Worm (Caenorhabditis elegans) whole organism, mixed stage, embryonic: ENCODE results near the gene unc-71.

Experiments
- M03D4.4 ChIP-seq: sonication (generic microtip); optimal IDR thresholded peaks from 2 replicates; lab custom pipeline; 2017; ENCODE audit warnings: mild to moderate bottlenecking, missing genetic modification characterization, missing compliant biosample characterization
- bed-3 ChIP-seq: fragments of 200-800 bp; sonication (Bioruptor generic); optimal IDR thresholded peaks from 3 replicates; lab custom pipeline; 2018; ENCODE audit warnings: mild to moderate bottlenecking, missing genetic modification characterization, moderate library complexity, missing compliant biosample characterization
- blmp-1 ChIP-seq: fragments of 150-350 bp; optimal IDR thresholded peaks from 2 replicates; lab custom pipeline; 2014; ENCODE audit warnings: missing biosample characterization, missing genetic modification characterization
- ceh-39 ChIP-seq: fragments of 150-350 bp; optimal IDR thresholded peaks from 2 replicates; lab custom pipeline; 2014; ENCODE audit warnings: missing biosample characterization, missing genetic modification characterization
- ceh-83 ChIP-seq: fragments of 200-800 bp; sonication (Bioruptor generic); optimal IDR thresholded peaks from 2 replicates; lab custom pipeline; 2018; ENCODE audit warnings: mild to moderate bottlenecking, missing genetic modification characterization, missing compliant biosample characterization
- ces-1 ChIP-seq: fragments of 150-350 bp; optimal IDR thresholded peaks from 2 replicates; lab custom pipeline; 2014; ENCODE audit warnings: missing biosample characterization, missing genetic modification reagents, missing genetic modification characterization
- cnd-1 ChIP-seq: fragments of 200-800 bp; sonication (Bioruptor generic); optimal IDR thresholded peaks from 2 replicates; lab custom pipeline; 2018; ENCODE audit warnings: mild to moderate bottlenecking, missing genetic modification characterization, missing compliant biosample characterization
- drap-1 ChIP-seq: fragments of 200-800 bp; sonication (Bioruptor generic); optimal IDR thresholded peaks from 3 replicates; lab custom pipeline; 2018; ENCODE audit warnings: mild to moderate bottlenecking, missing genetic modification characterization, missing compliant biosample characterization
- elt-1 ChIP-seq: sonication (generic microtip); optimal IDR thresholded peaks from 2 replicates; lab custom pipeline; 2017; ENCODE audit warnings: missing genetic modification characterization, mild to moderate bottlenecking, missing compliant biosample characterization, antibody characterized with exemption, moderate library complexity, borderline replicate concordance; ENCODE audit not compliant: insufficient read depth
- flh-1 ChIP-seq: fragments of 200-800 bp; sonication (Bioruptor generic); optimal IDR thresholded peaks from 2 replicates; lab custom pipeline; 2018; ENCODE audit warnings: mild to moderate bottlenecking, missing genetic modification characterization, moderate library complexity, missing compliant biosample characterization
- ham-2 ChIP-seq: fragments of 200-800 bp; sonication (Bioruptor generic); optimal IDR thresholded peaks from 2 replicates; lab custom pipeline; 2018; ENCODE audit warnings: mild to moderate bottlenecking, missing genetic modification characterization, missing compliant biosample characterization
- hlh-1 ChIP-seq: fragments of 150-350 bp; optimal IDR thresholded peaks from 2 replicates; lab custom pipeline; 2014; ENCODE audit warnings: missing biosample characterization, missing genetic modification reagents, missing genetic modification characterization
- lin-13 ChIP-seq: fragments of 150-350 bp; optimal IDR thresholded peaks from 2 replicates; lab custom pipeline; 2014; ENCODE audit warnings: missing biosample characterization, missing genetic modification characterization
- lin-32 ChIP-seq: fragments of 200-800 bp; sonication (Bioruptor generic); optimal IDR thresholded peaks from 2 replicates; lab custom pipeline; 2018; ENCODE audit warnings: mild to moderate bottlenecking, missing genetic modification characterization, missing compliant biosample characterization
- mab-5 ChIP-seq: fragments of 150-350 bp; optimal IDR thresholded peaks from 2 replicates; lab custom pipeline; 2014; ENCODE audit warnings: missing biosample characterization, missing genetic modification characterization
- mep-1 ChIP-seq: fragments of 150-350 bp; optimal IDR thresholded peaks from 2 replicates; lab custom pipeline; 2017; ENCODE audit warnings: missing biosample characterization, missing genetic modification reagents, missing genetic modification characterization, inconsistent platforms
- mls-2 ChIP-seq: sonication (generic microtip); optimal IDR thresholded peaks from 2 replicates; lab custom pipeline; 2016; ENCODE audit warnings: mild to moderate bottlenecking, missing genetic modification characterization, moderate library complexity, missing compliant biosample characterization
- nhr-12 ChIP-seq: fragments of 150-350 bp; optimal IDR thresholded peaks from 2 replicates; lab custom pipeline; 2014; ENCODE audit warnings: missing biosample characterization, missing genetic modification characterization
- nhr-2 ChIP-seq: fragments of 150-350 bp; optimal IDR thresholded peaks from 2 replicates; lab custom pipeline; 2014; ENCODE audit warnings: missing biosample characterization, missing genetic modification characterization
- nhr-237 ChIP-seq: fragments of 150-350 bp; optimal IDR thresholded peaks from 2 replicates; lab custom pipeline; 2014; ENCODE audit warnings: missing biosample characterization, missing genetic modification characterization
- nhr-28 ChIP-seq: fragments of 150-350 bp; optimal IDR thresholded peaks from 2 replicates; lab custom pipeline; 2014; ENCODE audit warnings: missing biosample characterization, missing genetic modification characterization
- nhr-76 ChIP-seq: sonication (generic microtip); optimal IDR thresholded peaks from 2 replicates; lab custom pipeline; 2017; ENCODE audit warnings: missing biosample characterization, missing genetic modification characterization
- pha-4 ChIP-seq: fragments of 150-350 bp; optimal IDR thresholded peaks from 2 replicates; lab custom pipeline; 2018; ENCODE audit warnings: missing biosample characterization, missing genetic modification reagents, missing genetic modification characterization
- snpc-4 ChIP-seq: fragments of 150-350 bp; optimal IDR thresholded peaks from 2 replicates; lab custom pipeline; 2014; ENCODE audit warnings: missing biosample characterization, missing genetic modification characterization
- tbx-8 ChIP-seq: fragments of 200-800 bp; sonication (Bioruptor generic); optimal IDR thresholded peaks from 2 replicates; lab custom pipeline; 2018; ENCODE audit warnings: mild to moderate bottlenecking, missing genetic modification characterization, moderate library complexity, missing compliant biosample characterization
- unc-120 ChIP-seq: sonication (generic microtip); optimal IDR thresholded peaks from 2 replicates; lab custom pipeline; 2017; ENCODE audit warnings: missing genetic modification characterization, missing compliant biosample characterization; ENCODE audit not compliant: poor library complexity, severe bottlenecking
- unc-62 ChIP-seq: fragments of 150-350 bp; optimal IDR thresholded peaks from 2 replicates; lab custom pipeline; 2014; ENCODE audit warnings: missing biosample characterization, missing genetic modification reagents, missing genetic modification characterization
- zip-8 ChIP-seq: fragments of 150-350 bp; optimal IDR thresholded peaks from 2 replicates; lab custom pipeline; 2014; ENCODE audit warnings: missing biosample characterization, missing genetic modification characterization
- ztf-11 ChIP-seq: fragments of 150-350 bp; optimal IDR thresholded peaks from 2 replicates; lab custom pipeline; 2014; ENCODE audit warnings: missing biosample characterization, missing genetic modification characterization

unc-71 gene

DNA sequence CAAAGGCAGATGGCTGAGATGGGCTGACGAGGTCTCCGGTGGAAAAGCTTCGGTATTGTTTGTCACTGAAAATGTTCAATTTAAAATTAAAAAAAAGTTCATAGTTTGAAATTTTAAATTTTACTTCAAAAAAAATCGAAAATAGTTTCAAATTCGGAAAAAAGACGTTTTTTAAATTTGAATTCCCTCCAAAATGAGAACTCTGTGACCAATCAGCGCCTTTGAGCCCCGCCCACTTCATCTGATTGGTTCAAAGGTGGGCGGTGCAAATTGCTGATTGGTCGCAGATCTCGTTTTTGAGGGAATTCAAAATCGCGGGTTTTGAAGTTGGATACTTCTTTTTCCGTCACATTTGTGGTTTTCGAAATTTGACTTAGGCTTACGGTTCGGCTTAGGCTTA is 53.2 kb downstream of the unc-71 start:
- TF ChIP-seq ceh-83 (GFP tag; lab: Kevin White, UChicago) (no peak), lin-32 (GFP tag; lab: Kevin White, UChicago) (no peak), mls-2 (tag; lab: Kevin White, UChicago) (no peak), nhr-76 (tag; lab: Kevin White, UChicago) (no peak), unc-62 (GFP tag; lab: Kevin White, UChicago) (no peak), nhr-2 (tag; lab: Kevin White, UChicago) (no peak), snpc-4 (tag; lab: Kevin White, UChicago) (no peak), flh-1 (GFP tag; lab: Kevin White, UChicago) (no peak), drap-1 (GFP tag; lab: Kevin White, UChicago) (no peak), mab-5 (no peak), ceh-39 (tag; lab: Kevin White, UChicago) (no peak), M03D4.4 (tag; lab: Kevin White, UChicago) (no peak), zip-8 (tag; lab: Kevin White, UChicago) (no peak), hlh-1 (no peak), ham-2 (GFP tag; lab: Kevin White, UChicago) (no peak), pha-4 (no peak), tbx-8 (no peak), ztf-11 (tag; lab: Kevin White, UChicago) (no peak), cnd-1 (tag; lab: Kevin White, UChicago) (no peak)

DNA sequence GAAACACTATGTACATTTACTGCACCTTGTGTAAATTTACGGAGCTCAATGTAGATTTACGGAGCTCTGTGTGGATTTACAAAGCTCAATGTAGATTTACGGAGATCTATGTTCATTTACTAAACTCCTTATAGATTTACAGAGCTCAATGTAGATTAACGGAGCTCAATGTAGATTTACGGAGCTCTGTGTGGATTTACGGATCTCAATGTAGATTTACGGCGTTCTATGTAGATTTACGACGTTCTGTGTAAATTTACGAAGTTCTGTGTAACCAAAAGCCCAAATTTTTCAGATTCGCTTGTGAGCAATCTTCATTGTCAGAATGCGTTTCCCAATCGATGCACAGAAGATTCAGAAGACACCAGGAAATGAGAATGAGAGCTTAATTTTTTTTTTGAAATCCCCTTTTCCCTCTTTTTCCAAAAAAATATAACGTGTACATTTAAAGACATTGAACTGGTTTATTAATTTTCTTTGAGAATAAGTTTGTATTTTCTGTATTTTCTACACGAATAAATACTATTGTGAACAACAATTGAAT is 54.7 kb downstream of the unc-71 start:
- TF ChIP-seq unc-120 (tag; lab: Kevin White, UChicago): no peak
- no peak for TF ChIP-seq unc-62 (GFP tag; lab: Kevin White, UChicago)
- TF ChIP-seq ces-1 (GFP tag; lab: Kevin White, UChicago): no peak
- no peak for TF ChIP-seq M03D4.4 (tag; lab: Kevin White, UChicago)
- TF ChIP-seq elt-1 (tag; lab: Kevin White, UChicago): no peak
- no peak for TF ChIP-seq mls-2 (tag; lab: Kevin White, UChicago)
- no peak for TF ChIP-seq mab-5
- TF ChIP-seq nhr-28 (tag; lab: Kevin White, UChicago): no peak
- TF ChIP-seq ceh-83 (GFP tag; lab: Kevin White, UChicago): no peak
- TF ChIP-seq mep-1 (tag; lab: Kevin White, UChicago): no peak
- TF ChIP-seq nhr-12: no peak

DNA sequence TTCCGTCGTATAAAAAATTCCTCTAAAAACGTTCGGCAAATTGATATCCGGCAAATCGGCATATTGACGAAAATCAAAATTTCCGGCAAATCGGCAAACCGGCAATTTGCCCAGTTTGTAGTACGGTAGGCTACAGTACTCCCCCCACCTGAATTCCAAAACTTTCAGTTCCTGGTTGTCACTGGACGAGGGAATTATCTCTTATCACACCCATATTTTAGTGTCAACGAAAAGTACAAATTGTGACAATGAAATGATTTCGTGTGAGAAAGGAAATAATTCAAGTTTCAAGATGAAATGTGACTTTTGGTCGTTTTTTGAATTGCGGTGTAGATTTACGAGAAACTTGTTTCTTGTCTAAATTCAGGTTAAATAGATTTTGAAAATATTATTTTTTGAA is 58.5 kb downstream of the unc-71 start:
- TF ChIP-seq ceh-39 (tag; lab: Kevin White, UChicago) (no peak), hlh-1 (no peak), lin-32 (GFP tag; lab: Kevin White, UChicago) (no peak), mls-2 (tag; lab: Kevin White, UChicago) (no peak), blmp-1 (tag; lab: Kevin White, UChicago) (no peak), ham-2 (GFP tag; lab: Kevin White, UChicago) (no peak), pha-4 (no peak), M03D4.4 (tag; lab: Kevin White, UChicago) (no peak), mep-1 (tag; lab: Kevin White, UChicago) (no peak), mab-5 (no peak), nhr-237 (tag; lab: Kevin White, UChicago) (no peak), cnd-1 (tag; lab: Kevin White, UChicago) (no peak), lin-13 (tag; lab: Kevin White, UChicago) (no peak), nhr-28 (tag; lab: Kevin White, UChicago) (no peak), ztf-11 (tag; lab: Kevin White, UChicago) (no peak), ceh-83 (GFP tag; lab: Kevin White, UChicago) (no peak)

DNA sequence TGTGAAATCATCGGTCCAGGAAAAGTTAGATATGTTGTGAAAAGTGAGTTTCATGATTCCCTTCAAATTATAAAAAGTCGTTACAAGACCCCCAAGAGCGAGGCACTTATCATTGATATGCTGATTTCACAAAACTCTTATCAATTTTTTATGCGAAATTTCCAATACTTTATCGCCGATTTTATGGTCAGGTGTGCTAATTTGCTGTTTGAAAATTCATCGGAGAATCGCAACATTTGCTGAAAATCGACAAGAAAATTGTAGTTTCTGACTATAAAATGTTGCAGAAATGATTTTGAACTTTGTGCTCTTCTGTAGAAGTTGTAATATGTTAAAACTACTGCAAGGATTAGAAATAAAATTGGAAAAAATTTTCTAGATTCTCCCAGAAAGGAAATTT is 59.8 kb downstream of the unc-71 start:
- no peak for TF ChIP-seq cnd-1 (tag; lab: Kevin White, UChicago)
- TF ChIP-seq lin-13 (tag; lab: Kevin White, UChicago): no peak
- TF ChIP-seq bed-3 (GFP tag; lab: Kevin White, UChicago): no peak
